Worm (Caenorhabditis elegans): ENCODE results near the gene gpa-12.

The gpa-12 gene

ce11 chrX:9234518-9234917 lies 8.8 kb upstream of the gpa-12 start, which contains the start of gene col-175:
TSS of gene col-175 (minus strand) at chrX:9234618.
- TF ChIP-seq C04F5.9 (tag; optimal IDR thresholded peaks at IDR 0.05) (no peak), jun-1 (tag; optimal IDR thresholded peaks at IDR 0.05) (no peak), nhr-47 (tag; optimal IDR thresholded peaks at IDR 0.05) (no peak), fkh-8 (tag; optimal IDR thresholded peaks at IDR 0.05) (no peak), ztf-11 (tag; optimal IDR thresholded peaks at IDR 0.05) (no peak), skn-1 (tag; optimal IDR thresholded peaks at IDR 0.05) (no peak), sptf-1 (tag; optimal IDR thresholded peaks at IDR 0.05) (no peak), lin-13 (GFP tag; optimal IDR thresholded peaks at IDR 0.05) (no peak), swsn-7 (tag; optimal IDR thresholded peaks at IDR 0.05) (no peak), unc-130 (tag; optimal IDR thresholded peaks at IDR 0.05) (no peak)

ce11 chrX:9237708-9238107 lies 5.6 kb upstream of the gpa-12 start:
- TF ChIP-seq mab-9 (GFP tag; IDR thresholded peaks at IDR 0.05) (no peak), egl-13 (tag; optimal IDR thresholded peaks at IDR 0.05) (no peak), ztf-4 (tag; optimal IDR thresholded peaks at IDR 0.05) (no peak), unc-86 (tag; optimal IDR thresholded peaks at IDR 0.05) (no peak), C34B4.2 (tag; optimal IDR thresholded peaks at IDR 0.05) (no peak), F16B12.6 (tag; optimal IDR thresholded peaks at IDR 0.05) (no peak), nhr-71 (tag; optimal IDR thresholded peaks at IDR 0.05) (no peak), nhr-11 (tag; optimal IDR thresholded peaks at IDR 0.05) (no peak), ztf-11 (tag; optimal IDR thresholded peaks at IDR 0.05) (no peak), ets-5 (GFP tag; IDR thresholded peaks at IDR 0.05) (no peak), lin-35 (GFP tag; optimal IDR thresholded peaks at IDR 0.05) (no peak), lin-15B (tag; optimal IDR thresholded peaks at IDR 0.05) (no peak)

- TF ChIP-seq aha-1 (tag; optimal IDR thresholded peaks at IDR 0.05) (no peak), ceh-90 (tag; optimal IDR thresholded peaks at IDR 0.05) (no peak), tbx-2 (tag; optimal IDR thresholded peaks at IDR 0.05) (no peak), F16B12.6 (tag; optimal IDR thresholded peaks at IDR 0.05) (no peak), lin-35 (GFP tag; optimal IDR thresholded peaks at IDR 0.05) (peak in 1 of 2 experiments; percentile 3), nhr-90 (tag; optimal IDR thresholded peaks at IDR 0.05; ENCODE audit: poor library complexity) (peak; percentile 23)
These were observed 4.7 kb upstream of the gpa-12 start for ce11 chrX:9238692-9239091.

- TF ChIP-seq efl-3 (GFP tag; optimal IDR thresholded peaks at IDR 0.05) = no peak
- no peak for TF ChIP-seq C04F5.9 (tag; optimal IDR thresholded peaks at IDR 0.05)
- no peak for TF ChIP-seq snu-23 (GFP tag; optimal IDR thresholded peaks at IDR 0.05)
These were observed 1.2 kb upstream of the gpa-12 start, which contains the start of gene lgc-4 for ce11 chrX:9242123-9242522. TSS of gene lgc-4 (minus strand) at chrX:9242223.

- TF ChIP-seq nhr-71 (tag; optimal IDR thresholded peaks at IDR 0.05) (peak; percentile 45), nhr-90 (tag; optimal IDR thresholded peaks at IDR 0.05; ENCODE audit: poor library complexity) (no peak), nhr-28 (tag; optimal IDR thresholded peaks at IDR 0.05) (no peak), zip-4 (GFP tag; optimal IDR thresholded peaks at IDR 0.05) (no peak), fkh-4 (tag; optimal IDR thresholded peaks at IDR 0.05; ENCODE audit: borderline replicate concordance) (no peak), lin-13 (GFP tag; optimal IDR thresholded peaks at IDR 0.05) (no peak), lin-14 (GFP tag; optimal IDR thresholded peaks at IDR 0.05) (peak; percentile 46), nhr-85 (tag) (peak; percentile 90), blmp-1 (tag; optimal IDR thresholded peaks at IDR 0.05) (peak; percentile 14), lir-3 (tag; optimal IDR thresholded peaks at IDR 0.05; ENCODE audit: poor library complexity) (no peak), fos-1 (tag; optimal IDR thresholded peaks at IDR 0.05) (no peak), hlh-17 (GFP tag; optimal IDR thresholded peaks at IDR 0.05; ENCODE audit: borderline replicate concordance) (no peak), xbp-1 (tag; optimal IDR thresholded peaks at IDR 0.05) (no peak), elt-3 (tag; optimal IDR thresholded peaks at IDR 0.05) (peak in 4 of 6 experiments; percentile 28 to 63 (median 59)), nhr-20 (tag; optimal IDR thresholded peaks at IDR 0.05) (peak; percentile 23), tbx-2 (tag; optimal IDR thresholded peaks at IDR 0.05) (no peak), nhr-76 (tag; optimal IDR thresholded peaks at IDR 0.05) (no peak), snu-23 (GFP tag; optimal IDR thresholded peaks at IDR 0.05) (peak; percentile 9), nhr-19 (GFP tag; conservative IDR thresholded peaks at IDR 0.05) (0 out of 2 replicates have a peak, but pooled peaks have one; percentile 19)
These were observed 3.3 kb downstream of the gpa-12 start for ce11 chrX:9246625-9247024.
